Worm (Caenorhabditis elegans): Measurements from ENCODE around the gene fndc-1.

ce11 chrII:11240963-11241362 is 3.8 kb upstream of the fndc-1 start:
- no peak for TF ChIP-seq ama-1 (optimal IDR thresholded peaks at IDR 0.05)
- TF ChIP-seq aly-1 (tag; optimal IDR thresholded peaks at IDR 0.05): no peak
